1 fruit fly cellular context compared by ENCODE assay signal in genomic region chr2L:518979-519891, dm6.
A peak's percentile ranks its signal among the peaks of the same experiment; 100 is the strongest.
TF ChIP-seq lines count a peak whose summit lies in the region.

No protein-coding gene starts in this region.

TF ChIP-seq in whole organism, embryonic, 481 proteins besides CTCF, POLR2A, EP300 and RAD21 (continued from another document):
- TF ChIP-seq CG30020 (tag; optimal IDR thresholded peaks at IDR 0.05; lab: Kevin White, UChicago) (no peak), kni (GFP tag; optimal IDR thresholded peaks at IDR 0.05; lab: Kevin White, UChicago) (peak; percentile 7), danr (GFP tag; IDR thresholded peaks at IDR 0.05; lab: Robert Waterston, UW) (no peak), CG1832 (GFP tag; optimal IDR thresholded peaks at IDR 0.05; lab: Kevin White, UChicago) (no peak), lmd (GFP tag; IDR thresholded peaks at IDR 0.05; lab: Robert Waterston, UW) (no peak), tll (GFP tag; optimal IDR thresholded peaks at IDR 0.05; lab: Kevin White, UChicago) (peak in 1 of 2 experiments; percentile 67), Pdp1 (GFP tag; optimal IDR thresholded peaks at IDR 0.05; lab: Kevin White, UChicago) (peak in 1 of 2 experiments; percentile 27), gem (tag; optimal IDR thresholded peaks at IDR 0.05; lab: Kevin White, UChicago) (no peak), Ssrp (tag; optimal IDR thresholded peaks at IDR 0.05; lab: Kevin White, UChicago) (no peak), btn (GFP tag; optimal IDR thresholded peaks at IDR 0.05; lab: Kevin White, UChicago) (no peak), CG2199 (GFP tag; IDR thresholded peaks at IDR 0.05; lab: Robert Waterston, UW) (0 out of 3 replicates have a peak, but pooled peaks have one; percentile 57), grn (GFP tag; optimal IDR thresholded peaks at IDR 0.05; lab: Kevin White, UChicago) (peak; percentile 92), Hmr (GFP tag; optimal IDR thresholded peaks at IDR 0.05; lab: Kevin White, UChicago) (no peak), tup (GFP tag; optimal IDR thresholded peaks at IDR 0.05; lab: Kevin White, UChicago) (peak; percentile 57), odd (GFP tag; optimal IDR thresholded peaks at IDR 0.05; lab: Kevin White, UChicago) (peak; percentile 30), Mes4 (GFP tag; optimal IDR thresholded peaks at IDR 0.05; lab: Kevin White, UChicago) (no peak), gcm (GFP tag; optimal IDR thresholded peaks at IDR 0.05; lab: Kevin White, UChicago) (peak; percentile 58), CG12236 (GFP tag; optimal IDR thresholded peaks at IDR 0.05; lab: Kevin White, UChicago) (no peak), CG31388 (GFP tag; optimal IDR thresholded peaks at IDR 0.05; lab: Kevin White, UChicago) (no peak)
TF ChIP-seq in whole organism, embryonic: peak in this region for 23.
